Worm (Caenorhabditis elegans): Measurements from ENCODE around the gene Y41E3.13.
A peak's percentile ranks its signal among the peaks of the same experiment; 100 is the strongest.

- TF ChIP-seq lin-26 (GFP tag; IDR thresholded peaks at IDR 0.05) (no peak), hsf-1 (GFP tag; IDR thresholded peaks at IDR 0.05) (0 out of 2 replicates have a peak, but pooled peaks have one; percentile 5), madf-10 (tag; optimal IDR thresholded peaks at IDR 0.05) (no peak), mcd-1 (GFP tag; IDR thresholded peaks at IDR 0.05) (peak; percentile 52; the same call in 1 of the 2 replicates), bed-1 (GFP tag; IDR thresholded peaks at IDR 0.05) (0 out of 2 replicates have a peak, but pooled peaks have one; percentile 16), ama-1 (optimal IDR thresholded peaks at IDR 0.05) (no peak), ama-1 (GFP tag; optimal IDR thresholded peaks at IDR 0.05) (peak in 1 of 2 experiments; percentile 32), F57C9.4 (tag; optimal IDR thresholded peaks at IDR 0.05) (no peak), snpc-4 (GFP tag; optimal IDR thresholded peaks at IDR 0.05) (peak; percentile 35), snpc-4 (tag; optimal IDR thresholded peaks at IDR 0.05) (peak in 2 of 4 experiments; percentile 18 to 77), ztf-28 (GFP tag; IDR thresholded peaks at IDR 0.05) (no peak), dpl-1 (GFP tag; optimal IDR thresholded peaks at IDR 0.05) (no peak), unc-62 (GFP tag; optimal IDR thresholded peaks at IDR 0.05) (no peak), attf-3 (GFP tag; conservative IDR thresholded peaks at IDR 0.05) (no peak)
These were observed 8.6 kb upstream of the Y41E3.13 start for ce11 chrIV:15049288-15050094.
